Worm (Caenorhabditis elegans): ENCODE results near the gene rog-1.

DNA sequence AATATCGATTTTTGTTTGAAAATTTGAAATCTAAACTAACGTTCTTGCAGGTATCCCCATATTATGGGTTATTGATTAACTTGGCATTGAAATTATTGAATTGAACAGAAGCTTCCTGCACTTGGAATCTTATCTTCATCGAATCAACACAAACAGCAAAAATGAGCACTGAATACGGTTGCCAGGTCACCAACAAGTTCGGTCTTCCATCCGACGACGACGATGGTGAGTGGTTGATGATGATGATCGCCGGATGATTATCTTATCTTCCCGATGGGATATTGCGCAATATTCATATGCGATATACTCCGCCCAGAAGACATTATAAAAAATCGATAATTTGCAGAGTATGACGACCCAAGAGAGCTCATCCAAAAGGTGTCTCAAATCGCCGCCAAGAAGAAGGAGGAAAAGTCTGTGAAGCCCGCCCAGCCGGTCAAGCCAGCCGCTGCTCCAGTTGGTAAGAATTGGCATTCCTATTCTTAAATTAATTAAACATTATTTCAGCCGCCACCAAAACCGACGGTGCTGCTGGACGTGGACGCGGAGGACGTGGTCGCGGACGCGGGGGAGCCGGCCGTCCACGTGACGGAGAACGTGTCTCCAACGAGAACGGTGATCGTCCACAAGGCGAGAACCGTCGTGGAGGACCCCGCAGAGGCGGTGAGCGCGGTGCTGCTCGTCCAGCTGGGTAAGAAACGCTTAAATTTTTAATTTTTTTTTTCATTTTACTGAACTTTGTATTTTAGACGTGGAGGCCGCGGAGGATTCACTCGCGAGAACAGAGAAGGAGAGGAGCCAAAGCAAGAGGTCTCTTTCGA lies 53.6 kb downstream of the rog-1 start, which contains the start of gene vig-1:
- TF ChIP-seq jun-1 (tag; optimal IDR thresholded peaks at IDR 0.05) (no peak), elt-2 (tag; optimal IDR thresholded peaks at IDR 0.05) (no peak), ztf-4 (tag; optimal IDR thresholded peaks at IDR 0.05) (no peak), snpc-4 (tag; optimal IDR thresholded peaks at IDR 0.05) (no peak), aly-2 (tag; optimal IDR thresholded peaks at IDR 0.05) (no peak), nhr-77 (tag; optimal IDR thresholded peaks at IDR 0.05) (no peak), unc-62 (GFP tag; optimal IDR thresholded peaks at IDR 0.05) (no peak), pax-3 (tag; optimal IDR thresholded peaks at IDR 0.05) (no peak), pqm-1 (tag; optimal IDR thresholded peaks at IDR 0.05) (no peak), rnt-1 (tag; optimal IDR thresholded peaks at IDR 0.05) (no peak), hlh-17 (GFP tag; optimal IDR thresholded peaks at IDR 0.05; ENCODE audit: borderline replicate concordance) (no peak)
